Worm (Caenorhabditis elegans): ENCODE results near the gene T09D3.8.

DNA sequence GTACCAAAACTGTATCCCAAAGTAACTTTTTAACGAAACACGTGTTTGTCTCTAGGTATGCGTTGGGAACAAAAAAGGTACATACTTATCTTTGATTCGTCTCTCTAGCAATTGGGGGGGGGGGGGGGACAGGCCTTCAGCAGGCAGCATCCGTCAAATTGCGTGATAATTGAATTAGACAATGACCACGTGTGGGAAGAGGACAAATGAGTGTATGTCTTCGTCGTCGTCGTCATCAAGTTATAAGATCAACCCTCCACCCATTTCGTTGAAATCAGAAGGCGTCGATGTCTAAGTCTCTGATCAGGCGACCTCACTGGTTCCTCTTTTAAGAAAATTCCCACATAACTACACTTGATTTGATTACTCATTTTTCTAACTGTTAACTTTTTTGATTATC lies 45.7 kb downstream of the T09D3.8 start, which contains the start of gene F08F3.4:
- TF ChIP-seq skn-1 (tag; optimal IDR thresholded peaks at IDR 0.05) = no peak
- TF ChIP-seq jun-1 (tag; optimal IDR thresholded peaks at IDR 0.05) = no peak
- TF ChIP-seq lsy-2 (tag; optimal IDR thresholded peaks at IDR 0.05) = no peak
- no peak for TF ChIP-seq ama-1 (optimal IDR thresholded peaks at IDR 0.05)
- no peak for TF ChIP-seq nhr-76 (tag; optimal IDR thresholded peaks at IDR 0.05)
- TF ChIP-seq fkh-10 (GFP tag; optimal IDR thresholded peaks at IDR 0.05) = no peak
- no peak for TF ChIP-seq pqm-1 (tag; optimal IDR thresholded peaks at IDR 0.05)
- no peak for TF ChIP-seq snpc-4 (tag; optimal IDR thresholded peaks at IDR 0.05)
- TF ChIP-seq ces-1 (GFP tag; optimal IDR thresholded peaks at IDR 0.05) = no peak
- no peak for TF ChIP-seq ceh-82 (tag; optimal IDR thresholded peaks at IDR 0.05)
- no peak for TF ChIP-seq sox-4 (tag; optimal IDR thresholded peaks at IDR 0.05)
- TF ChIP-seq ceh-63 (GFP tag; optimal IDR thresholded peaks at IDR 0.05) = no peak
- TF ChIP-seq nhr-237 (tag; optimal IDR thresholded peaks at IDR 0.05) = no peak
- TF ChIP-seq unc-130 (tag; optimal IDR thresholded peaks at IDR 0.05) = no peak
